Fruit fly (Drosophila melanogaster) whole organism, embryonic: ENCODE results near the gene CG8460.

Experiments
- Asciz ChIP-seq: fragments of 200-800 bp; sonication (Bioruptor generic); optimal IDR thresholded peaks from 2 replicates; lab custom pipeline; 2017; ENCODE audit warnings: missing biosample characterization, mild to moderate bottlenecking, missing genetic modification characterization, missing genetic modification reagents
- CG10147 ChIP-seq: fragments of 200-800 bp; sonication (Bioruptor generic); optimal IDR thresholded peaks from 2 replicates; lab custom pipeline; 2019; ENCODE audit warnings: missing biosample characterization, mild to moderate bottlenecking, missing genetic modification characterization, moderate library complexity
- CG12104 ChIP-seq: fragments of 200-800 bp; sonication (Bioruptor generic); optimal IDR thresholded peaks from 3 replicates; lab custom pipeline; 2016; ENCODE audit warnings: missing biosample characterization, missing genetic modification characterization
- CG13123 ChIP-seq: fragments of 200-800 bp; sonication (Bioruptor generic); optimal IDR thresholded peaks from 2 replicates; lab custom pipeline; 2016; ENCODE audit warnings: missing biosample characterization, missing genetic modification characterization
- CG17361 ChIP-seq: fragments of 200-800 bp; sonication (Bioruptor generic); IDR thresholded peaks from 3 replicates; pipeline ENCODE4 v1.3.6; 2022; ENCODE audit warnings: missing biosample characterization, missing genetic modification characterization
- CG1832 ChIP-seq: fragments of 200-800 bp; sonication (Bioruptor generic); optimal IDR thresholded peaks from 2 replicates; lab custom pipeline; 2017; ENCODE audit warnings: missing biosample characterization, mild to moderate bottlenecking, missing genetic modification characterization, inconsistent platforms
- CG2712 ChIP-seq: fragments of 200-800 bp; optimal IDR thresholded peaks from 3 replicates; lab custom pipeline; 2019; ENCODE audit warnings: missing biosample characterization, mild to moderate bottlenecking, missing genetic modification characterization, moderate library complexity
- CG31441 ChIP-seq: fragments of 200-800 bp; sonication (Bioruptor generic); IDR thresholded peaks from 2 replicates; pipeline ENCODE4 v1.3.6; 2022; ENCODE audit warnings: missing biosample characterization, missing genetic modification characterization
- CG32767 ChIP-seq: fragments of 200-800 bp; sonication (Bioruptor generic); IDR thresholded peaks from 2 replicates; pipeline ENCODE4 v1.3.6; 2022; ENCODE audit warnings: missing biosample characterization, missing genetic modification characterization
- CG34422 ChIP-seq: fragments of 200-800 bp; sonication (Bioruptor generic); IDR thresholded peaks from 3 replicates; pipeline ENCODE4 v1.3.6; 2022; ENCODE audit warnings: missing biosample characterization, missing genetic modification characterization
- CG3838 ChIP-seq: fragments of 200-800 bp; sonication (Bioruptor generic); optimal IDR thresholded peaks from 3 replicates; lab custom pipeline; 2016; ENCODE audit warnings: missing biosample characterization, missing genetic modification characterization
- CG6272 ChIP-seq: fragments of 200-800 bp; sonication (Bioruptor generic); IDR thresholded peaks from 2 replicates; pipeline ENCODE4 v1.3.6; 2022; ENCODE audit warnings: missing biosample characterization, missing genetic modification characterization
- CG7786 ChIP-seq: fragments of 200-800 bp; sonication (Bioruptor generic); optimal IDR thresholded peaks from 2 replicates; lab custom pipeline; 2016; ENCODE audit warnings: missing biosample characterization, missing genetic modification characterization
- CG7839 ChIP-seq: fragments of 200-800 bp; sonication (Bioruptor generic); optimal IDR thresholded peaks from 3 replicates; lab custom pipeline; 2018; ENCODE audit warnings: missing biosample characterization, mild to moderate bottlenecking, missing genetic modification characterization, moderate library complexity
- CG7987 ChIP-seq: fragments of 200-800 bp; sonication (Bioruptor generic); optimal IDR thresholded peaks from 2 replicates; lab custom pipeline; 2018; ENCODE audit warnings: missing biosample characterization, mild to moderate bottlenecking, missing genetic modification characterization, moderate library complexity
- CHES-1-like ChIP-seq: fragments of 200-800 bp; sonication (Bioruptor generic); optimal IDR thresholded peaks from 2 replicates; lab custom pipeline; 2016; ENCODE audit warnings: missing biosample characterization, missing genetic modification characterization
- Dbx ChIP-seq: fragments of 200-800 bp; sonication (Bioruptor generic); IDR thresholded peaks from 3 replicates; pipeline ENCODE4 v1.3.6; 2022; ENCODE audit warnings: missing biosample characterization, missing genetic modification characterization
- Dek ChIP-seq: fragments of 200-800 bp; sonication (Bioruptor generic); optimal IDR thresholded peaks from 3 replicates; lab custom pipeline; 2019; ENCODE audit warnings: missing biosample characterization, mild to moderate bottlenecking, missing genetic modification characterization, moderate library complexity
- Eip74EF ChIP-seq, 2 experiments: fragments of 200-800 bp in 1 of 2; fragments of >200 bp in 1 of 2; sonication (Bioruptor generic) in 1 of 2; optimal IDR thresholded peaks; 2 replicates each; lab custom pipeline; 2017 to 2019; ENCODE audit warnings: missing biosample characterization in 2 of 2, missing genetic modification characterization in 2 of 2, mild to moderate bottlenecking in 1 of 2, moderate library complexity in 1 of 2
- Fer1 ChIP-seq: fragments of 200-800 bp; sonication (Bioruptor generic); optimal IDR thresholded peaks from 2 replicates; lab custom pipeline; 2017; ENCODE audit warnings: missing biosample characterization, mild to moderate bottlenecking, missing genetic modification characterization
- GATAe ChIP-seq: fragments of 200-800 bp; sonication (Bioruptor generic); conservative IDR thresholded peaks from 2 replicates; pipeline ENCODE4 v1.3.6; 2022; ENCODE audit warnings: missing biosample characterization, missing genetic modification characterization
- Gsc ChIP-seq: fragments of 200-800 bp; sonication (Bioruptor generic); IDR thresholded peaks from 2 replicates; pipeline ENCODE4 v1.3.6; 2022; ENCODE audit warnings: missing biosample characterization, missing genetic modification characterization
- Gug ChIP-seq: fragments of 200-800 bp; sonication (Bioruptor generic); IDR thresholded peaks from 4 replicates; pipeline ENCODE4 v1.3.6; 2022; ENCODE audit warnings: missing biosample characterization, missing genetic modification characterization
- HmgD ChIP-seq: fragments of 200-800 bp; sonication (Bioruptor generic); optimal IDR thresholded peaks from 3 replicates; lab custom pipeline; 2016; ENCODE audit warnings: missing biosample characterization, missing genetic modification characterization
- Hr39 ChIP-seq: fragments of >200 bp; optimal IDR thresholded peaks from 2 replicates; lab custom pipeline; 2017
- Hr51 ChIP-seq, 2 experiments: fragments of 200-800 bp; sonication (Bioruptor generic); optimal IDR thresholded peaks; 2 replicates in 1 of 2; 3 replicates in 1 of 2; lab custom pipeline; 2016 to 2018; ENCODE audit warnings: missing biosample characterization in 2 of 2, missing genetic modification characterization in 2 of 2, mild to moderate bottlenecking in 1 of 2, moderate library complexity in 1 of 2
- Lim3 ChIP-seq: fragments of 200-800 bp; sonication (Bioruptor generic); IDR thresholded peaks from 2 replicates; pipeline ENCODE4 v1.3.6; 2022; ENCODE audit warnings: missing biosample characterization, missing genetic modification characterization
- NK7.1 ChIP-seq: fragments of 200-800 bp; sonication (Bioruptor generic); optimal IDR thresholded peaks from 3 replicates; lab custom pipeline; 2016; ENCODE audit warnings: missing biosample characterization, missing genetic modification characterization
- Nf-YA ChIP-seq: fragments of 200-800 bp; sonication (Bioruptor generic); IDR thresholded peaks from 2 replicates; pipeline ENCODE4 v1.3.6; 2022; ENCODE audit warnings: missing biosample characterization, missing genetic modification characterization
- Sry-δ ChIP-seq: fragments of 200-800 bp; sonication (Bioruptor generic); optimal IDR thresholded peaks from 2 replicates; lab custom pipeline; 2016; ENCODE audit warnings: missing biosample characterization, missing genetic modification characterization
- ap ChIP-seq: fragments of 200-800 bp; sonication (Bioruptor generic); IDR thresholded peaks from 2 replicates; pipeline ENCODE4 v1.3.6; 2022; ENCODE audit warnings: missing biosample characterization, missing genetic modification characterization
- corto ChIP-seq: fragments of 200-800 bp; sonication (Bioruptor generic); optimal IDR thresholded peaks from 2 replicates; lab custom pipeline; 2016; ENCODE audit warnings: missing biosample characterization, mild to moderate bottlenecking, missing genetic modification characterization, moderate library complexity
- disco-r ChIP-seq: fragments of 200-800 bp; sonication (Bioruptor generic); optimal IDR thresholded peaks from 2 replicates; lab custom pipeline; 2016; ENCODE audit warnings: missing biosample characterization, missing genetic modification characterization
- dysf ChIP-seq: fragments of 200-800 bp; sonication (Bioruptor generic); IDR thresholded peaks from 3 replicates; pipeline ENCODE4 v1.3.6; 2022; ENCODE audit warnings: missing biosample characterization, missing genetic modification characterization
- fru ChIP-seq: fragments of >200 bp; optimal IDR thresholded peaks from 2 replicates; lab custom pipeline; 2017
- grau ChIP-seq: fragments of 200-800 bp; optimal IDR thresholded peaks from 3 replicates; lab custom pipeline; 2019; ENCODE audit warnings: missing biosample characterization, mild to moderate bottlenecking, missing genetic modification characterization, moderate library complexity
- grn ChIP-seq: fragments of 200-800 bp; sonication (Bioruptor generic); optimal IDR thresholded peaks from 3 replicates; lab custom pipeline; 2017; ENCODE audit warnings: missing biosample characterization, missing genetic modification characterization
- h ChIP-seq: fragments of >200 bp; optimal IDR thresholded peaks from 2 replicates; lab custom pipeline; 2017
- jumu ChIP-seq: fragments of 200-800 bp; sonication (Bioruptor generic); optimal IDR thresholded peaks from 3 replicates; lab custom pipeline; 2016; ENCODE audit warnings: missing biosample characterization, missing genetic modification characterization
- mirr ChIP-seq: fragments of 200-800 bp; sonication (Bioruptor generic); optimal IDR thresholded peaks from 3 replicates; lab custom pipeline; 2018; ENCODE audit warnings: missing biosample characterization, mild to moderate bottlenecking, missing genetic modification characterization
- nerfin-1 ChIP-seq: fragments of 200-800 bp; sonication (Bioruptor generic); optimal IDR thresholded peaks from 3 replicates; lab custom pipeline; 2019; ENCODE audit warnings: missing biosample characterization, mild to moderate bottlenecking, missing genetic modification characterization, moderate library complexity
- p53 ChIP-seq: fragments of 200-800 bp; sonication (Bioruptor generic); optimal IDR thresholded peaks from 2 replicates; lab custom pipeline; 2016; ENCODE audit warnings: missing biosample characterization, missing genetic modification characterization
- repo ChIP-seq: fragments of 200-800 bp; sonication (Bioruptor generic); optimal IDR thresholded peaks from 2 replicates; lab custom pipeline; 2016; ENCODE audit warnings: missing biosample characterization, missing genetic modification characterization
- rib ChIP-seq: fragments of 200-800 bp; sonication (Bioruptor generic); IDR thresholded peaks from 2 replicates; pipeline ENCODE4 v1.3.6; 2022; ENCODE audit warnings: missing biosample characterization, missing genetic modification characterization
- sc ChIP-seq, 3 experiments: fragments of >200 bp in 2 of 3; fragments of 200-800 bp in 1 of 3; sonication (Bioruptor generic) in 1 of 3; optimal IDR thresholded peaks; 2 replicates in 2 of 3; 3 replicates in 1 of 3; lab custom pipeline; 2017; ENCODE audit warnings: mild to moderate bottlenecking in 1 of 3, missing biosample characterization in 1 of 3, missing genetic modification characterization in 1 of 3, missing genetic modification reagents in 1 of 3
- sens-2 ChIP-seq: fragments of 200-800 bp; sonication (Bioruptor generic); IDR thresholded peaks from 2 replicates; pipeline ENCODE4 v1.3.6; 2022; ENCODE audit warnings: missing biosample characterization, missing genetic modification characterization
- sima ChIP-seq: fragments of 200-800 bp; sonication (Bioruptor generic); optimal IDR thresholded peaks from 2 replicates; lab custom pipeline; 2016; ENCODE audit warnings: missing biosample characterization, missing genetic modification characterization
- ssp ChIP-seq: fragments of 200-800 bp; sonication (Bioruptor generic); IDR thresholded peaks from 2 replicates; pipeline ENCODE4 v1.3.6; 2022; ENCODE audit warnings: missing biosample characterization, missing genetic modification characterization
- tap ChIP-seq: fragments of 200-800 bp; optimal IDR thresholded peaks from 3 replicates; lab custom pipeline; 2019; ENCODE audit warnings: missing biosample characterization, mild to moderate bottlenecking, missing genetic modification characterization, moderate library complexity
- trh ChIP-seq: fragments of 200-800 bp; sonication (Bioruptor generic); optimal IDR thresholded peaks from 2 replicates; lab custom pipeline; 2016; ENCODE audit warnings: missing biosample characterization, missing genetic modification characterization
- zen ChIP-seq: fragments of 200-800 bp; sonication (Bioruptor generic); optimal IDR thresholded peaks from 3 replicates; lab custom pipeline; 2018; ENCODE audit warnings: missing biosample characterization, mild to moderate bottlenecking, missing genetic modification characterization, moderate library complexity

The CG8460 gene

dm6 chr2L:8204996-8205567, 8.1 kb downstream of the CG8460 start, which contains the start of gene SLC5A11 (continued):
- peak; percentile 96 for TF ChIP-seq Asciz (GFP tag; lab: Kevin White, UChicago)
- peak; percentile 92 for TF ChIP-seq grau (tag; lab: Kevin White, UChicago)
- TF ChIP-seq CG7786 (GFP tag; lab: Kevin White, UChicago), result peak; percentile 78
- peak; percentile 100 for TF ChIP-seq CG10147 (GFP tag; lab: Kevin White, UChicago)
- TF ChIP-seq disco-r (GFP tag; lab: Kevin White, UChicago), result peak; percentile 15
- no peak for TF ChIP-seq Hr39 (lab: Kevin White, UChicago)
- TF ChIP-seq sens-2 (GFP tag; lab: Robert Waterston, UW), result peak; percentile 95
- TF ChIP-seq Gug (GFP tag; lab: Robert Waterston, UW), result peak; percentile 87
- peak; percentile 89 for TF ChIP-seq nerfin-1 (tag; lab: Kevin White, UChicago)
- TF ChIP-seq Dek (tag; lab: Kevin White, UChicago), result peak; percentile 96
- TF ChIP-seq Dbx, result peak; percentile 93
- TF ChIP-seq Eip74EF (GFP tag; optimal IDR thresholded peaks at IDR 0.05; lab: Kevin White, UChicago), result peak in 1 of 2 experiments; percentile 100
- peak; percentile 99 for TF ChIP-seq corto (GFP tag; lab: Kevin White, UChicago)
- TF ChIP-seq mirr (GFP tag; lab: Kevin White, UChicago), result peak; percentile 75
- peak; percentile 96 for TF ChIP-seq sima (GFP tag; lab: Kevin White, UChicago)
- TF ChIP-seq rib (GFP tag; lab: Robert Waterston, UW), result peak; percentile 95
- peak; percentile 95 for TF ChIP-seq CG17361 (GFP tag; lab: Robert Waterston, UW)
- peak; percentile 99 for TF ChIP-seq Lim3 (GFP tag; lab: Robert Waterston, UW)
- TF ChIP-seq CG6272 (GFP tag; lab: Robert Waterston, UW), result peak; percentile 93
- TF ChIP-seq CG32767, result peak; percentile 94
- peak; percentile 96 for TF ChIP-seq repo (GFP tag; lab: Kevin White, UChicago)
- TF ChIP-seq Fer1, result peak; percentile 99
- peak; percentile 100 for TF ChIP-seq CG7839
- peak; percentile 88 for TF ChIP-seq p53 (GFP tag; lab: Kevin White, UChicago)
- TF ChIP-seq Nf-YA (GFP tag; lab: Robert Waterston, UW), result peak; percentile 77
- TF ChIP-seq zen (tag; lab: Kevin White, UChicago), result peak; percentile 80
- no peak for TF ChIP-seq Gsc (GFP tag; lab: Robert Waterston, UW)
- no peak for TF ChIP-seq sc (optimal IDR thresholded peaks at IDR 0.05; lab: Kevin White, UChicago)
- TF ChIP-seq sc (GFP tag; optimal IDR thresholded peaks at IDR 0.05; lab: Kevin White, UChicago), result peak; percentile 88
- TF ChIP-seq GATAe (GFP tag; lab: Robert Waterston, UW), result peak; percentile 92
- no peak for TF ChIP-seq h (lab: Kevin White, UChicago)
- TF ChIP-seq grn (GFP tag; lab: Kevin White, UChicago), result peak; percentile 97
- TF ChIP-seq CG31441, result peak; percentile 94; the same call in 1 of the 2 replicates
- TF ChIP-seq CG1832, result no peak
- TF ChIP-seq CG34422, result peak; percentile 97
- TF ChIP-seq CG2712, result peak; percentile 98
- peak; percentile 87 for TF ChIP-seq CG13123 (GFP tag; lab: Kevin White, UChicago)
- TF ChIP-seq trh (GFP tag; lab: Kevin White, UChicago), result peak; percentile 96
- peak; percentile 99 for TF ChIP-seq dysf (GFP tag; lab: Robert Waterston, UW)
- TF ChIP-seq CG3838 (GFP tag; lab: Kevin White, UChicago), result peak; percentile 97
- TF ChIP-seq Hr51 (GFP tag; optimal IDR thresholded peaks at IDR 0.05; lab: Kevin White, UChicago), result peak; percentile 98 to 100
- TF ChIP-seq ssp (GFP tag; lab: Robert Waterston, UW), result peak; percentile 91
- TF ChIP-seq jumu, result peak; percentile 71
- TF ChIP-seq NK7.1 (GFP tag; lab: Kevin White, UChicago), result peak; percentile 97
- peak; percentile 100 for TF ChIP-seq CG12104
- TF ChIP-seq ap (GFP tag; lab: Robert Waterston, UW), result peak; percentile 88
- TF ChIP-seq CG7987, result peak; percentile 89
- no peak for TF ChIP-seq fru (lab: Kevin White, UChicago)
- no peak for TF ChIP-seq HmgD
- peak; percentile 95 for TF ChIP-seq tap
- peak; percentile 54 for TF ChIP-seq CHES-1-like (GFP tag; lab: Kevin White, UChicago)
- TF ChIP-seq Sry-δ (GFP tag; lab: Kevin White, UChicago), result peak; percentile 75
